Worm (Caenorhabditis elegans) whole organism, L2 larva: ENCODE results near the gene ipla-1.
A peak's percentile ranks its signal among the peaks of the same experiment; 100 is the strongest.

Experiments used
- C34F6.9 ChIP-seq: fragments of 150-350 bp; optimal IDR thresholded peaks from 2 replicates; lab custom pipeline; 2014; ENCODE audit warnings: missing biosample characterization, missing genetic modification characterization
- F13H6.1 ChIP-seq: sonication (generic microtip); optimal IDR thresholded peaks from 2 replicates; lab custom pipeline; 2016; ENCODE audit warnings: missing genetic modification characterization, missing compliant biosample characterization
- R02D3.7 ChIP-seq: fragments of 150-350 bp; optimal IDR thresholded peaks from 2 replicates; lab custom pipeline; 2014; ENCODE audit warnings: missing biosample characterization, missing genetic modification characterization
- Y55F3AM.14 ChIP-seq: fragments of 200-800 bp; sonication (Bioruptor generic); optimal IDR thresholded peaks from 2 replicates; lab custom pipeline; 2018; ENCODE audit warnings: mild to moderate bottlenecking, missing genetic modification characterization, missing compliant biosample characterization
- ZK546.5 ChIP-seq: sonication (generic microtip); optimal IDR thresholded peaks from 2 replicates; lab custom pipeline; 2017; ENCODE audit warnings: missing biosample characterization, missing genetic modification characterization
- blmp-1 ChIP-seq: sonication (generic microtip); optimal IDR thresholded peaks from 2 replicates; lab custom pipeline; 2017; ENCODE audit warnings: missing genetic modification characterization, mild to moderate bottlenecking, missing compliant biosample characterization, antibody characterized with exemption, moderate library complexity; ENCODE audit not compliant: insufficient read depth
- ceh-82 ChIP-seq: fragments of 150-350 bp; optimal IDR thresholded peaks from 2 replicates; lab custom pipeline; 2014; ENCODE audit warnings: missing biosample characterization, missing genetic modification characterization
- crh-2 ChIP-seq: sonication (generic microtip); optimal IDR thresholded peaks from 2 replicates; lab custom pipeline; 2017; ENCODE audit warnings: missing biosample characterization, missing genetic modification characterization
- dmd-4 ChIP-seq: sonication (generic microtip); optimal IDR thresholded peaks from 2 replicates; lab custom pipeline; 2017; ENCODE audit warnings: missing biosample characterization, missing genetic modification characterization
- egl-27 ChIP-seq: sonication (generic microtip); optimal IDR thresholded peaks from 3 replicates; lab custom pipeline; 2017; ENCODE audit warnings: missing biosample characterization, missing genetic modification reagents, missing genetic modification characterization
- fos-1 ChIP-seq: fragments of 150-350 bp; optimal IDR thresholded peaks from 2 replicates; lab custom pipeline; 2014; ENCODE audit warnings: missing biosample characterization, missing genetic modification characterization
- gmeb-1 ChIP-seq: fragments of 150-350 bp; optimal IDR thresholded peaks from 2 replicates; lab custom pipeline; 2014; ENCODE audit warnings: missing biosample characterization, missing genetic modification characterization
- lin-11 ChIP-seq: fragments of 150-350 bp; sonication (generic microtip); optimal IDR thresholded peaks from 2 replicates; lab custom pipeline; 2014; ENCODE audit warnings: missing biosample characterization, missing genetic modification characterization, inconsistent platforms, mixed read lengths
- lin-13 ChIP-seq: fragments of 150-350 bp; optimal IDR thresholded peaks from 2 replicates; lab custom pipeline; 2014; ENCODE audit warnings: missing biosample characterization, missing genetic modification reagents, missing genetic modification characterization
- lsy-2 ChIP-seq, 2 experiments: fragments of 150-350 bp in 1 of 2; sonication (generic microtip) in 1 of 2; optimal IDR thresholded peaks; 2 replicates each; lab custom pipeline; 2014 to 2017; ENCODE audit warnings: missing biosample characterization in 2 of 2, missing genetic modification characterization in 2 of 2
- mab-5 ChIP-seq: fragments of 150-350 bp; optimal IDR thresholded peaks from 2 replicates; lab custom pipeline; 2014; ENCODE audit warnings: missing biosample characterization, missing genetic modification characterization
- mbf-1 ChIP-seq: sonication (generic microtip); optimal IDR thresholded peaks from 2 replicates; lab custom pipeline; 2017; ENCODE audit warnings: missing biosample characterization, missing genetic modification characterization
- mdl-1 ChIP-seq, 2 experiments: fragments of 150-350 bp in 1 of 2; sonication (generic microtip) in 1 of 2; optimal IDR thresholded peaks; 2 replicates each; lab custom pipeline; 2017; ENCODE audit warnings: missing biosample characterization in 2 of 2, missing genetic modification characterization in 2 of 2
- nhr-11 ChIP-seq: fragments of 150-350 bp; optimal IDR thresholded peaks from 2 replicates; lab custom pipeline; 2014; ENCODE audit warnings: missing biosample characterization, missing genetic modification characterization
- nhr-129 ChIP-seq: fragments of 150-350 bp; optimal IDR thresholded peaks from 2 replicates; lab custom pipeline; 2014; ENCODE audit warnings: missing biosample characterization, missing genetic modification characterization
- nhr-21 ChIP-seq: fragments of 150-350 bp; optimal IDR thresholded peaks from 2 replicates; lab custom pipeline; 2014; ENCODE audit warnings: missing biosample characterization, missing genetic modification characterization
- nhr-23 ChIP-seq: fragments of 150-350 bp; optimal IDR thresholded peaks from 2 replicates; lab custom pipeline; 2014; ENCODE audit warnings: missing biosample characterization, missing genetic modification reagents, missing genetic modification characterization
- nhr-237 ChIP-seq: fragments of 150-350 bp; optimal IDR thresholded peaks from 2 replicates; lab custom pipeline; 2014; ENCODE audit warnings: missing biosample characterization, missing genetic modification characterization
- nhr-25 ChIP-seq: fragments of 150-350 bp; sonication (generic microtip); optimal IDR thresholded peaks from 3 replicates; lab custom pipeline; 2014; ENCODE audit warnings: missing biosample characterization, missing genetic modification characterization
- nhr-6 ChIP-seq: fragments of 150-350 bp; optimal IDR thresholded peaks from 2 replicates; lab custom pipeline; 2014; ENCODE audit warnings: missing biosample characterization, missing genetic modification characterization
- nhr-77 ChIP-seq: fragments of 150-350 bp; optimal IDR thresholded peaks from 2 replicates; lab custom pipeline; 2014; ENCODE audit warnings: missing biosample characterization, missing genetic modification characterization
- peb-1 ChIP-seq: fragments of 150-350 bp; optimal IDR thresholded peaks from 2 replicates; lab custom pipeline; 2014; ENCODE audit warnings: missing biosample characterization, missing genetic modification characterization
- sem-4 ChIP-seq: fragments of 150-350 bp; optimal IDR thresholded peaks from 2 replicates; lab custom pipeline; 2014; ENCODE audit warnings: missing biosample characterization, missing genetic modification reagents, missing genetic modification characterization
- skn-1 ChIP-seq: sonication (generic microtip); optimal IDR thresholded peaks from 2 replicates; lab custom pipeline; 2017; ENCODE audit warnings: missing biosample characterization, missing genetic modification characterization
- sma-3 ChIP-seq: sonication (generic microtip); optimal IDR thresholded peaks from 2 replicates; lab custom pipeline; 2016; ENCODE audit warnings: missing genetic modification reagents, missing genetic modification characterization, missing compliant biosample characterization
- sma-9 ChIP-seq, 2 experiments: fragments of 150-350 bp in 1 of 2; sonication (generic microtip) in 1 of 2; optimal IDR thresholded peaks; 2 replicates each; lab custom pipeline; 2014 to 2016; ENCODE audit warnings: missing genetic modification characterization in 2 of 2, mild to moderate bottlenecking in 1 of 2, missing biosample characterization in 1 of 2, missing compliant biosample characterization in 1 of 2, missing genetic modification reagents in 1 of 2, moderate library complexity in 1 of 2
- snpc-4 ChIP-seq: fragments of 150-350 bp; optimal IDR thresholded peaks from 2 replicates; lab custom pipeline; 2014; ENCODE audit warnings: missing biosample characterization, missing genetic modification characterization
- unc-39 ChIP-seq: fragments of 150-350 bp; optimal IDR thresholded peaks from 2 replicates; lab custom pipeline; 2014; ENCODE audit warnings: missing biosample characterization, missing genetic modification characterization
- unc-55 ChIP-seq: fragments of 150-350 bp; sonication (generic microtip); optimal IDR thresholded peaks from 3 replicates; lab custom pipeline; 2014; ENCODE audit warnings: missing biosample characterization, missing genetic modification reagents, missing genetic modification characterization
- unc-62 ChIP-seq: fragments of 150-350 bp; optimal IDR thresholded peaks from 2 replicates; lab custom pipeline; 2014; ENCODE audit warnings: missing biosample characterization, missing genetic modification reagents, missing genetic modification characterization
- zag-1 ChIP-seq: fragments of 150-350 bp; optimal IDR thresholded peaks from 2 replicates; lab custom pipeline; 2014; ENCODE audit warnings: missing biosample characterization, missing genetic modification characterization
- ztf-11 ChIP-seq: sonication (generic microtip); optimal IDR thresholded peaks from 2 replicates; lab custom pipeline; 2017; ENCODE audit warnings: missing biosample characterization, missing genetic modification characterization
- ztf-4 ChIP-seq: fragments of 150-350 bp; optimal IDR thresholded peaks from 2 replicates; lab custom pipeline; 2014; ENCODE audit warnings: missing biosample characterization, missing genetic modification characterization

The ipla-1 gene

DNA sequence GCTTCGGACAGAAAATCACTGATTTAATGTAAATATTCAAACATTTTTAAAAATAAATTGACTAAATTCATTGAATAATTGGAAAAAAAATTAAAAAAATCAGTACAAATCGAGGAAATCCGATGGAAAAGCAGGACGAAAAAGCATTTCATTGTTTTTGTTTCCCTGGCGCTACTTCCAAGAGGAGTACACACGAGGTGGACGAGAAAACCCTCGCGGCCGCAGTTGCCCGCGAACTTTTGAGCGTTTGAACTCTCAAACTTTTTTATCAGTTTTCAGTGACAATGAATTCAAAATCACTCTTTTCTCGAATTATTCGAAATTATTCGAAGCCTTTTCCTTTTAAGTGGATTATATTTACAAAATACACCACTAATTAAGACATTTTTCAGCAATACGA lies 1.9 kb upstream of the ipla-1 start, which contains the start of gene F35D11.4:
Gene F35D11.4 (plus strand): TSS at position 393 of the 400 bp plus-strand sequence.
- TF ChIP-seq lin-11 (peak; percentile 8), unc-55 (GFP tag; lab: Kevin White, UChicago) (peak; percentile 80), F13H6.1 (peak; percentile 76), snpc-4 (tag; lab: Kevin White, UChicago) (peak; percentile 58), C34F6.9 (peak; percentile 72), lsy-2 (tag; optimal IDR thresholded peaks at IDR 0.05; lab: Kevin White, UChicago) (peak; percentile 42 to 81), blmp-1 (tag; lab: Kevin White, UChicago) (no peak), nhr-21 (tag; lab: Kevin White, UChicago) (peak; percentile 47), sma-9 (GFP tag; optimal IDR thresholded peaks at IDR 0.05; lab: Kevin White, UChicago) (peak; percentile 78), sma-9 (tag; optimal IDR thresholded peaks at IDR 0.05; lab: Kevin White, UChicago) (no peak), crh-2 (peak; percentile 68), mab-5 (peak; percentile 6), nhr-129 (peak; percentile 49), nhr-11 (no peak), nhr-23 (tag; lab: Kevin White, UChicago) (no peak), gmeb-1 (peak; percentile 88), ztf-11 (tag; lab: Kevin White, UChicago) (no peak), lin-13 (peak; percentile 54), mdl-1 (tag; optimal IDR thresholded peaks at IDR 0.05; lab: Kevin White, UChicago) (no peak), nhr-77 (tag; lab: Kevin White, UChicago) (no peak), ceh-82 (tag; lab: Kevin White, UChicago) (no peak), nhr-6 (tag; lab: Kevin White, UChicago) (no peak), Y55F3AM.14 (GFP tag; lab: Kevin White, UChicago) (no peak), nhr-25 (peak; percentile 72), skn-1 (tag; lab: Kevin White, UChicago) (no peak), sem-4 (tag; lab: Kevin White, UChicago) (peak; percentile 57), sma-3 (GFP tag; lab: Kevin White, UChicago) (peak; percentile 87), fos-1 (tag; lab: Kevin White, UChicago) (peak; percentile 72)

ce11 chrII:4602533-4602932 lies 1.4 kb upstream of the ipla-1 start, which contains the start of gene coa-3:
TSS of gene coa-3 (minus strand) at chrII:4602633.
- TF ChIP-seq egl-27 (tag; lab: Kevin White, UChicago) (no peak), lin-13 (no peak), nhr-129 (no peak), nhr-23 (tag; lab: Kevin White, UChicago) (no peak), mab-5 (no peak), zag-1 (no peak)

- TF ChIP-seq ztf-4 (tag; lab: Kevin White, UChicago): no peak
- no peak for TF ChIP-seq peb-1
- TF ChIP-seq R02D3.7 (tag; lab: Kevin White, UChicago): no peak
- no peak for TF ChIP-seq lin-11
- TF ChIP-seq sem-4 (tag; lab: Kevin White, UChicago): no peak
- no peak for TF ChIP-seq dmd-4
- no peak for TF ChIP-seq C34F6.9
- no peak for TF ChIP-seq fos-1 (tag; lab: Kevin White, UChicago)
- no peak for TF ChIP-seq nhr-237 (tag; lab: Kevin White, UChicago)
- no peak for TF ChIP-seq unc-62 (GFP tag; lab: Kevin White, UChicago)
- no peak for TF ChIP-seq snpc-4 (tag; lab: Kevin White, UChicago)
- TF ChIP-seq lsy-2 (tag; optimal IDR thresholded peaks at IDR 0.05; lab: Kevin White, UChicago): no peak
- no peak for TF ChIP-seq ceh-82 (tag; lab: Kevin White, UChicago)
- TF ChIP-seq sma-9 (GFP tag; optimal IDR thresholded peaks at IDR 0.05; lab: Kevin White, UChicago): no peak
- no peak for TF ChIP-seq sma-9 (tag; optimal IDR thresholded peaks at IDR 0.05; lab: Kevin White, UChicago)
- no peak for TF ChIP-seq unc-39 (tag; lab: Kevin White, UChicago)
- no peak for TF ChIP-seq zag-1
- no peak for TF ChIP-seq nhr-23 (tag; lab: Kevin White, UChicago)
- TF ChIP-seq ZK546.5 (tag; lab: Kevin White, UChicago): no peak
- TF ChIP-seq mbf-1 (tag; lab: Kevin White, UChicago): no peak
- TF ChIP-seq, all 48 proteins: peak for 0
Observed at ce11 chrII:4600818-4601217, 338 bp downstream of the ipla-1 start.
